Worm (Caenorhabditis elegans): Measurements from ENCODE around the gene F57H12.6.

Gene F57H12.6

DNA sequence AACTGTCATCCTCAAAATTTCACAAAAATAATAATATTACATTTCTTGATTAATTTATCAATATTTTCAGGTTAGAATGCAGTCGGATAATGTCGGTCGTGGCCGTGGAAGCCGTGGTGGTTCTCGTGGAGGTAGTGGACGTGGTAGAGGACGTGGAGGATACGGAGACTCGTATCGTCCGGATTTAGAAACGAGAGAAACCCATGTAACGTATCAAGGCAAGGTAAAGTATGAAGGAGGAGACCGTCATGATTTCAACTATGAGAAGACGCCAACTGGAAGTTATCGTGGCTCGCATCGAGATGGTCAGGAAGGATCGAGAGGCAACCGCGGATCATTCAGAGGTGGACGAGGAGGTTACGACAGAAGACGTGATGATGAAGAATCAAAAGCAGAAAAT is 18.6 kb downstream of the F57H12.6 start, which contains the start of gene frpr-10:
frpr-10 (plus strand) TSS at position 301 of the 400 bp plus-strand sequence.
- TF ChIP-seq ztf-4 (tag; optimal IDR thresholded peaks at IDR 0.05): no peak
- no peak for TF ChIP-seq nhr-43 (tag; optimal IDR thresholded peaks at IDR 0.05; ENCODE audit: poor library complexity, severe bottlenecking)
- TF ChIP-seq ZK546.5 (tag; optimal IDR thresholded peaks at IDR 0.05): no peak
- no peak for TF ChIP-seq lin-39 (tag; optimal IDR thresholded peaks at IDR 0.05)
- no peak for TF ChIP-seq jun-1 (tag; optimal IDR thresholded peaks at IDR 0.05)
- TF ChIP-seq skn-1 (tag; optimal IDR thresholded peaks at IDR 0.05): no peak
- no peak for TF ChIP-seq fos-1 (tag; optimal IDR thresholded peaks at IDR 0.05)
- no peak for TF ChIP-seq nhr-23 (tag; optimal IDR thresholded peaks at IDR 0.05)
- TF ChIP-seq ceh-28 (tag; optimal IDR thresholded peaks at IDR 0.05): no peak
- no peak for TF ChIP-seq mml-1 (tag; optimal IDR thresholded peaks at IDR 0.05)
- TF ChIP-seq ztf-11 (tag; optimal IDR thresholded peaks at IDR 0.05): no peak
- no peak for TF ChIP-seq daf-12 (tag; optimal IDR thresholded peaks at IDR 0.05)
- TF ChIP-seq eor-1 (tag; optimal IDR thresholded peaks at IDR 0.05): no peak

DNA sequence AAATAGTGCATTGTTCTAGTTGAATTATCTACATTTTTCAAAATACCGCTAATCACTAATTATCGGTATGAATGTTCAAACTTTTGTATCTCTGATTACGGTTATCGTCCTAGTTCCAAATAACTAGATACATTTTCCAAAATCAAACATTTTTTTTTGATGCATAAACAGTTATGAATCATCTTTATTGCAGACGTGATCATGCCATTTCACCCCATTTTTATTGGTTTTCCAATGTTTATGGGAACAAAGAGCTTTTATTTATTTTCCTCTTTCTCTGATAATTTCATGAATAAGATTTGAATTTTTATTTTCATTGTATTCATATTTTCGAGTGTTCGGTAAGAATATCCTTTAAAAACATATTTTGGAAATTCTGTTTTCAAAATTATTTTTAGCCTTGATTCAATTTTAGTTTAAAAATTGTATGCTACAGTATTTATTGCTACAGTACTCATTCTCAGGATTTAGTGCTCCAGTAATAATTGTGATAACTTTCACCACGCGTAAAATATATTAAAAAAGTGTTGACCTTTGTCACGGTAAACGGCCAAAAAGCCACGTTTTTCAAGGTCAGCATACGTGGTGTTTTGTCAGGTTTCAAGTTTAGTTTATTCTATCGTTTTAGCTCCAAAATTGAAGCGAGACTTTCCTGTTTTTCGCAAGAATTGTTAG is 19.3 kb downstream of the F57H12.6 start, which contains the start of gene csr-1:
csr-1 (plus strand) TSS at position 625 of the 675 bp plus-strand sequence.
- TF ChIP-seq unc-39 (tag; optimal IDR thresholded peaks at IDR 0.05) (no peak), elt-2 (tag; optimal IDR thresholded peaks at IDR 0.05) (peak; percentile 22)

DNA sequence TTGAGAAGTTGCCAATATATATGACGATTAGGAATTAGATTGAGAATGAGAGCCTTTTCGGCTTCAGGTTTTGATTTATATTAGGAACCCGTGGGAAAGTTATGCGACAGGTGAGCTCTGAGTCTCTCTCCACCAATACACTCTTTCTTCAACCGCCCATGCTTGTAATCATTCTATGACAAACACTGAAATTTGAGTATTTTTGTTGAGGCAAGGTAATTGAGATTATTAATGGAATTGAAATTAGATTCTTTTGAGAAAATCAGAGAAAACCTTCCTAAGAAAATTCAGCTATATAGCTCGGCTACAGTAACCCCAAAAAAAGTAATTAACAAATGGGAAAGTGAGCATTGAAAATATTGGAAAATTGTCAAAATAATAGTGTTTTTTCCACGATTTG is 20.3 kb downstream of the F57H12.6 start, which contains the start of gene ceh-19:
ceh-19 (minus strand) TSS at position 101 of the 400 bp plus-strand sequence.
- TF ChIP-seq egl-27 (tag; optimal IDR thresholded peaks at IDR 0.05) (no peak), tbx-2 (tag; optimal IDR thresholded peaks at IDR 0.05) (no peak), nhr-11 (tag; optimal IDR thresholded peaks at IDR 0.05) (no peak), nhr-237 (tag; optimal IDR thresholded peaks at IDR 0.05) (no peak), ceh-16 (tag; optimal IDR thresholded peaks at IDR 0.05) (no peak), lin-39 (tag; optimal IDR thresholded peaks at IDR 0.05) (no peak), aly-2 (tag; optimal IDR thresholded peaks at IDR 0.05) (no peak), mdl-1 (tag; optimal IDR thresholded peaks at IDR 0.05) (no peak), fkh-2 (tag; optimal IDR thresholded peaks at IDR 0.05) (no peak), zag-1 (tag; optimal IDR thresholded peaks at IDR 0.05) (no peak), unc-39 (tag; optimal IDR thresholded peaks at IDR 0.05) (no peak), nhr-76 (tag; optimal IDR thresholded peaks at IDR 0.05) (no peak), unc-62 (GFP tag; optimal IDR thresholded peaks at IDR 0.05) (no peak), ceh-28 (tag; optimal IDR thresholded peaks at IDR 0.05) (no peak), elt-3 (tag; optimal IDR thresholded peaks at IDR 0.05) (no peak)

DNA sequence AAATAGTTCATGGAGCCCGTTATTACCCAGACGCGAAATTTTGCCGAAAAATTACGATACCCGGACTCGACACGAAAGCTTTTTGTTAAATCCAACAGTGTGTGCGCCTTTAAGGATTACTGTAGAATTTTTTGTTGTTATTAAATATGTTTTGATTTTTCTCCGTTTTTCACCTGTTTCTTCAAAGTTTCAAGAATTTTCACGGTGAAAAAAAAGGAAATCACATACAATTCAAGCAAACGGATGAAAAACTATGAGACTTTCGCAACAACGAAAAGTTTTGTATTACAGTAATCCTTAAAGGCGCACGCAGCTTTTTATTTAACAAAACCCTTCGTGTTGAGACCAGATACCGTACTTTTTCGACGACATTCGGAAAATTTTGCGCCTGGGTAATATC is 22.1 kb downstream of the F57H12.6 start:
- TF ChIP-seq R02D3.7 (tag; optimal IDR thresholded peaks at IDR 0.05) (no peak), nhr-28 (tag; optimal IDR thresholded peaks at IDR 0.05) (no peak), nhr-237 (tag; optimal IDR thresholded peaks at IDR 0.05) (no peak), fkh-10 (GFP tag; optimal IDR thresholded peaks at IDR 0.05) (no peak), sea-2 (GFP tag; optimal IDR thresholded peaks at IDR 0.05) (no peak), ceh-9 (tag; optimal IDR thresholded peaks at IDR 0.05) (no peak), elt-2 (tag; optimal IDR thresholded peaks at IDR 0.05) (no peak), nhr-77 (tag; optimal IDR thresholded peaks at IDR 0.05) (no peak), unc-39 (tag; optimal IDR thresholded peaks at IDR 0.05) (no peak), ztf-4 (tag; optimal IDR thresholded peaks at IDR 0.05) (no peak), tbx-2 (tag; optimal IDR thresholded peaks at IDR 0.05) (no peak), skn-1 (tag; optimal IDR thresholded peaks at IDR 0.05) (no peak)

DNA sequence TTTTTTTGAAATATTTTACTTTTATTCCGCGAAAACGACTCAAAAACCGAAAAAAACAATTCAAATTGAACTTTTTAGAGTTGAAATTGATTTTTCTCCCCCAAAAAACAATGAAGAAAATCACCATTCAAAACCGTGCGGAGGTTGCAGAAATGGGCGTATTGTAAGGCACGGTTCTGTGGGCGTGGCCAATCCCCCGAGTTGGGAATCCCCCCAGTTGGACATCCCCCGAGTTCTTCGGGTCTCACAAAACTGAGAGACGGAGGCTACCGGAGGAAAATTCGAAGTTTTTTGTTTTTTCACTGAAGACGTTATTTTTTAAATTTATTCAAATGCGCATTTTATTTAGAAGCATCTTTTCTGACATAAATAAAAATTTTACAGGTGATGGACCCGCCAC is 27.8 kb downstream of the F57H12.6 start, which contains the start of gene mcm-3AP:
mcm-3AP (plus strand) TSS at position 383 of the 400 bp plus-strand sequence.
- TF ChIP-seq nfya-1 (tag; optimal IDR thresholded peaks at IDR 0.05; ENCODE audit: insufficient read depth): peak; percentile 58
- TF ChIP-seq hmg-11 (tag; optimal IDR thresholded peaks at IDR 0.05): peak; percentile 13
- peak; percentile 26 for TF ChIP-seq elt-2 (tag; optimal IDR thresholded peaks at IDR 0.05)

All from whole organism, L3 larva.